Worm (Caenorhabditis elegans) whole organism, young adult: ENCODE data around the gene dot-1.4.
A peak's percentile ranks its signal among the peaks of the same experiment; 100 is the strongest.

Experiments
- D2030.7 ChIP-seq: fragments of 200-800 bp; sonication (Bioruptor generic); IDR thresholded peaks from 2 replicates; pipeline ENCODE4 v1.3.6; 2022; ENCODE audit warnings: missing genetic modification reagents, missing genetic modification characterization, missing compliant biosample characterization
- F22D6.2 ChIP-seq: sonication (generic microtip); optimal IDR thresholded peaks from 2 replicates; lab custom pipeline; 2016; ENCODE audit warnings: mild to moderate bottlenecking, missing genetic modification characterization, missing compliant biosample characterization
- F39B2.1 ChIP-seq: fragments of 200-800 bp; sonication (Bioruptor generic); IDR thresholded peaks from 2 replicates; pipeline ENCODE4 v1.3.6; 2022; ENCODE audit warnings: missing genetic modification reagents, missing genetic modification characterization, missing compliant biosample characterization
- Y95B8A.8 ChIP-seq: fragments of 200-800 bp; sonication (Bioruptor generic); IDR thresholded peaks from 2 replicates; pipeline ENCODE4 v1.3.6; 2022; ENCODE audit warnings: missing genetic modification reagents, missing genetic modification characterization, missing compliant biosample characterization
- ama-1 ChIP-seq, 3 experiments: fragments of 150-350 bp in 1 of 3; sonication (generic microtip) in 2 of 3; optimal IDR thresholded peaks; 2 replicates each; lab custom pipeline; 2014 to 2018; ENCODE audit warnings: missing biosample characterization in 2 of 3, missing genetic modification characterization in 2 of 3, missing genetic modification reagents in 2 of 3
- dox-1 ChIP-seq: fragments of 200-800 bp; sonication (Bioruptor generic); IDR thresholded peaks from 2 replicates; pipeline ENCODE4 v1.3.6; 2022; ENCODE audit warnings: missing genetic modification reagents, missing genetic modification characterization, missing compliant biosample characterization
- hlh-26 ChIP-seq: fragments of 200-800 bp; sonication (Bioruptor generic); conservative IDR thresholded peaks from 2 replicates; pipeline ENCODE4 v1.3.6; 2022; ENCODE audit warnings: missing genetic modification reagents, missing genetic modification characterization, missing compliant biosample characterization
- lag-1 ChIP-seq: fragments of 200-800 bp; sonication (Bioruptor generic); IDR thresholded peaks from 2 replicates; pipeline ENCODE4 v1.3.6; 2022; ENCODE audit warnings: missing genetic modification reagents, missing genetic modification characterization, missing compliant biosample characterization
- madf-10 ChIP-seq: sonication (generic microtip); optimal IDR thresholded peaks from 2 replicates; lab custom pipeline; 2016; ENCODE audit warnings: mild to moderate bottlenecking, missing genetic modification characterization, missing compliant biosample characterization
- mxl-1 ChIP-seq: sonication (generic microtip); optimal IDR thresholded peaks from 2 replicates; lab custom pipeline; 2016; ENCODE audit warnings: missing genetic modification characterization, missing compliant biosample characterization
- nhr-80 ChIP-seq: sonication (generic microtip); optimal IDR thresholded peaks from 2 replicates; lab custom pipeline; 2016; ENCODE audit warnings: missing genetic modification characterization, missing compliant biosample characterization
- pha-4 ChIP-seq: fragments of 150-350 bp; sonication (generic microtip); optimal IDR thresholded peaks from 2 replicates; lab custom pipeline; 2014; ENCODE audit warnings: missing biosample characterization, missing genetic modification reagents, missing genetic modification characterization
- sdz-38 ChIP-seq: sonication (generic microtip); optimal IDR thresholded peaks from 2 replicates; lab custom pipeline; 2016; ENCODE audit warnings: missing genotype, missing genetic modification characterization, missing compliant biosample characterization
- snpc-3.4 ChIP-seq: sonication (generic microtip); optimal IDR thresholded peaks from 2 replicates; lab custom pipeline; 2017; ENCODE audit warnings: missing genetic modification characterization, mild to moderate bottlenecking, missing compliant biosample characterization, antibody characterized with exemption, moderate library complexity, missing genotype, missing genetic modification reagents

- TF ChIP-seq D2030.7, result no peak
- TF ChIP-seq hlh-26, result no peak
- no peak for TF ChIP-seq Y95B8A.8
- TF ChIP-seq sdz-38 (tag; lab: Kevin White, UChicago), result no peak
- no peak for TF ChIP-seq pha-4
- TF ChIP-seq dox-1 (GFP tag; lab: Robert Waterston, UW), result peak; percentile 71; the same call in 1 of the 2 replicates
- TF ChIP-seq lag-1 (GFP tag; lab: Robert Waterston, UW), result no peak
- no peak for TF ChIP-seq F22D6.2 (tag; lab: Kevin White, UChicago)
- no peak for TF ChIP-seq mxl-1
- TF ChIP-seq snpc-3.4 (tag; lab: Kevin White, UChicago), result no peak
- TF ChIP-seq nhr-80 (tag; lab: Kevin White, UChicago), result peak; percentile 46
- TF ChIP-seq madf-10, result no peak
- no peak for TF ChIP-seq ama-1 (optimal IDR thresholded peaks at IDR 0.05; lab: Kevin White, UChicago)
- no peak for TF ChIP-seq ama-1 (GFP tag; optimal IDR thresholded peaks at IDR 0.05; lab: Kevin White, UChicago)
- TF ChIP-seq F39B2.1, result no peak
These were observed 7.3 kb downstream of the dot-1.4 start, which contains the start of gene F55G7.1 for ce11 chrX:11924158-11924557.
